Worm (Caenorhabditis elegans): ENCODE results near the gene C28D4.18.

C28D4.18 gene

DNA sequence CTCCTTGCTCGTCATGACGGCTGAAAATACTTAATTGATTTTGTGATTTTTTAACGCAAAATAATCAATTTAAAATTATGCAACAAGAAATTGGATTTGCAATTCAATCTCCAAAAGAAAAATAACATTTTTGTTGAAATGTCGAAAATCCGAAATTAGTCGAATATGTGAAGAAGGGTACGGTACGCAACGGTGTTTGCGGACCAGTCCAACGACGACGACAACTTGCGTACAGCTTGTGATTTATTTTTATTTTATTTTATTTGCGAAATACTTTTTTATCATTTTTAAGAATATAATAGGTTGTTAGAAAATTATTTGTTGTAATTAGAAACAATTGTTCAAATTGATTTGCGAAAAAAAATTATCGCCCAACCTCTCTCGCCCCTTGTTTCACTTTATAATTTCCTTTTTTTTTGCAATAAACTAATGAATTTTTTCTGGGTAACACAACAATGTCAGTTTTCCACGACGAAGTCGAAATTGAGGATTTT, 18.3 kb upstream of the C28D4.18 start, which contains the start of the genes dcaf-1 and dph-3:
dcaf-1 (minus strand) TSS at position 20 of the 494 bp plus-strand sequence.
dph-3 (plus strand) TSS at position 444 of the 494 bp plus-strand sequence.
- TF ChIP-seq lin-11 (tag; optimal IDR thresholded peaks at IDR 0.05) (no peak), crh-2 (tag; optimal IDR thresholded peaks at IDR 0.05) (no peak), lin-13 (GFP tag; optimal IDR thresholded peaks at IDR 0.05) (peak; percentile 62), dmd-4 (tag; optimal IDR thresholded peaks at IDR 0.05) (no peak), ama-1 (optimal IDR thresholded peaks at IDR 0.05) (no peak), alr-1 (tag; optimal IDR thresholded peaks at IDR 0.05) (no peak), C34F6.9 (tag; optimal IDR thresholded peaks at IDR 0.05) (peak; percentile 73), snpc-4 (tag; optimal IDR thresholded peaks at IDR 0.05) (no peak), nhr-77 (tag; optimal IDR thresholded peaks at IDR 0.05) (no peak), unc-62 (GFP tag; optimal IDR thresholded peaks at IDR 0.05) (no peak), sma-9 (GFP tag; optimal IDR thresholded peaks at IDR 0.05) (peak; percentile 11), sma-9 (tag; optimal IDR thresholded peaks at IDR 0.05) (no peak), mab-5 (tag; optimal IDR thresholded peaks at IDR 0.05) (peak; percentile 20), ztf-4 (tag; optimal IDR thresholded peaks at IDR 0.05) (no peak), egl-27 (tag; optimal IDR thresholded peaks at IDR 0.05) (no peak), elt-3 (tag; optimal IDR thresholded peaks at IDR 0.05) (no peak), nhr-25 (tag; optimal IDR thresholded peaks at IDR 0.05) (no peak), ceh-82 (tag; optimal IDR thresholded peaks at IDR 0.05) (no peak), R02D3.7 (tag; optimal IDR thresholded peaks at IDR 0.05) (no peak), gmeb-1 (tag; optimal IDR thresholded peaks at IDR 0.05) (peak; percentile 21), mbf-1 (tag; optimal IDR thresholded peaks at IDR 0.05) (no peak), lsy-2 (tag; optimal IDR thresholded peaks at IDR 0.05) (peak; percentile 90 to 98), zag-1 (tag; optimal IDR thresholded peaks at IDR 0.05) (no peak), aly-2 (tag; optimal IDR thresholded peaks at IDR 0.05) (no peak), lin-39 (tag; optimal IDR thresholded peaks at IDR 0.05) (no peak), unc-55 (GFP tag; optimal IDR thresholded peaks at IDR 0.05) (no peak), nhr-129 (tag; optimal IDR thresholded peaks at IDR 0.05) (peak; percentile 40), nhr-12 (tag; optimal IDR thresholded peaks at IDR 0.05) (no peak)

DNA sequence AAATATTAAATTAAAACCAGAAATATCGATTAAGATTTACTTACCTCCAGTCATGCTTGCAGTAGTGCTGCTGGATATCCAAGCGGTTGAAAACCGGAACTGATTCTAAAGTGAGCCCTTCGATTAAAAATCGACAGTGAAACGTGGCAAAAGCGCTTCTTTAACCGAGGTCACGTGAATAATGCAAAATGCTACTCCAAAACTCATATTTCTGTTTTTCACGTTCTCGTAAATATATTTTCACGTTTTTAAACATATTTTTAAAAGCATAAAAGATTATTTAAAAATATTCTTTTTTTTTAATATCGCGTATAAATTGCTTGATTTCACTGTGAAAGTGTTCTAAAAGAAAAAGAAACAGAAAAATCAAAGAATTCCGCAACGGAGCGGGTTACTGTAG, 15.9 kb upstream of the C28D4.18 start, which contains the start of gene ant-1.3:
ant-1.3 (minus strand) TSS at position 101 of the 400 bp plus-strand sequence.
- no peak for TF ChIP-seq alr-1 (tag; optimal IDR thresholded peaks at IDR 0.05)
- TF ChIP-seq nhr-77 (tag; optimal IDR thresholded peaks at IDR 0.05), result no peak
- TF ChIP-seq fos-1 (tag; optimal IDR thresholded peaks at IDR 0.05), result no peak
- no peak for TF ChIP-seq lin-11 (tag; optimal IDR thresholded peaks at IDR 0.05)
- TF ChIP-seq zag-1 (tag; optimal IDR thresholded peaks at IDR 0.05), result no peak
- no peak for TF ChIP-seq gmeb-1 (tag; optimal IDR thresholded peaks at IDR 0.05)
- TF ChIP-seq nhr-10 (tag; optimal IDR thresholded peaks at IDR 0.05), result no peak
- TF ChIP-seq C34F6.9 (tag; optimal IDR thresholded peaks at IDR 0.05), result no peak
- no peak for TF ChIP-seq mab-5 (tag; optimal IDR thresholded peaks at IDR 0.05)
- TF ChIP-seq ceh-82 (tag; optimal IDR thresholded peaks at IDR 0.05), result no peak
- TF ChIP-seq unc-55 (GFP tag; optimal IDR thresholded peaks at IDR 0.05), result no peak
- TF ChIP-seq nhr-23 (tag; optimal IDR thresholded peaks at IDR 0.05), result no peak
- TF ChIP-seq Y55F3AM.14 (GFP tag; optimal IDR thresholded peaks at IDR 0.05), result no peak
- no peak for TF ChIP-seq F13H6.1 (tag; optimal IDR thresholded peaks at IDR 0.05)
- no peak for TF ChIP-seq unc-39 (tag; optimal IDR thresholded peaks at IDR 0.05)
- TF ChIP-seq nhr-11 (tag; optimal IDR thresholded peaks at IDR 0.05), result no peak
- no peak for TF ChIP-seq ztf-11 (tag; optimal IDR thresholded peaks at IDR 0.05)
- no peak for TF ChIP-seq elt-1 (tag; optimal IDR thresholded peaks at IDR 0.05)
- TF ChIP-seq aly-2 (tag; optimal IDR thresholded peaks at IDR 0.05), result no peak
- no peak for TF ChIP-seq ama-1 (optimal IDR thresholded peaks at IDR 0.05)

DNA sequence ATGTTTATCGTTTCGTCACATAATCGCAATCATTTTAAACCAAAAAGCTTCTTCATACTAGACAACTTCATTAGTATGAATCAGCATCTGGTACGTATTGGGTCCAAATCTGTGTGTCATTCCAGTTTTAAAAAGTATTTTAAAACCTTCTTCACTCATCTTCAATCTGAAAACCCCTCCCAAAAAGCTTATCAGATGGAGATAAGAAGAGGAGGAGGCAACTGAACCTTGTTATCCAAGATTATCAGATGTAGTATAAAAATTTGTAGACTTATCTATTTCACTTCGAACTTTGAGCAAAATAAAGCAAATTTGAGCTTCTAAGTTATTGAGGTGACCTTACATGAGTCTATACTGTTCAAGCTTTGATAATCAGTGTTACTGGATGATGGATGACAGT, 15.2 kb upstream of the C28D4.18 start, which contains the start of gene nhr-38:
nhr-38 (plus strand) TSS at position 301 of the 400 bp plus-strand sequence.
- no peak for TF ChIP-seq nhr-77 (tag; optimal IDR thresholded peaks at IDR 0.05)
- TF ChIP-seq nhr-10 (tag; optimal IDR thresholded peaks at IDR 0.05), result no peak
- TF ChIP-seq elt-3 (tag; optimal IDR thresholded peaks at IDR 0.05), result no peak
- no peak for TF ChIP-seq lin-11 (tag; optimal IDR thresholded peaks at IDR 0.05)
- TF ChIP-seq mdl-1 (tag; optimal IDR thresholded peaks at IDR 0.05), result no peak
- no peak for TF ChIP-seq nhr-12 (tag; optimal IDR thresholded peaks at IDR 0.05)
- no peak for TF ChIP-seq egl-27 (tag; optimal IDR thresholded peaks at IDR 0.05)
- TF ChIP-seq F13H6.1 (tag; optimal IDR thresholded peaks at IDR 0.05), result no peak
- no peak for TF ChIP-seq sem-4 (tag; optimal IDR thresholded peaks at IDR 0.05)
- TF ChIP-seq nhr-21 (tag; optimal IDR thresholded peaks at IDR 0.05), result no peak
- no peak for TF ChIP-seq elt-1 (tag; optimal IDR thresholded peaks at IDR 0.05)

Data from whole organism, L2 larva.